2 fruit fly cellular contexts compared by ENCODE assay signal in the genomic region with DNA sequence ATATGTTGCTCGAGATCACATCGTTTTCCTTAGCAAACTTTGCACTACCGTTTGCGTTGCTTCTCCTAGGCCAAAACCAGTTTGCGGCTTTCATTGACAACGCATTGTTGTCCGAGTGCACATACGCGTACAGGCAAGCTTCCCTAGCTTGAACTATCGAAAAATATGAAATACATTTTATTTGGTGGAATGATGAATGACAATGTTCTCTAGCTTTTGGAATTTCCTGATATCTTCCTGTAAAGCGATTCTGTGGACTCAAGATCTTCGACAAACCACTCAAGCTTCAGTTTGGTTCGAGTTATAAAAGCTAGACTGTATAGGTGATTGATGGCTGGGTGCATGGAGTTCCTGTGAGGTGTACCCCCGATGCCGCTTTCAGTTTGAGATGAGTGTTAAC.
TF ChIP-seq lines count a peak whose summit lies in the region.

No protein-coding gene starts in this region.

TF ChIP-seq in whole organism, embryonic, 481 proteins besides CTCF, POLR2A, EP300 and RAD21 (continued from another document and continues in another):
- TF ChIP-seq dmrt99B (tag; optimal IDR thresholded peaks at IDR 0.05; lab: Kevin White, UChicago) (peak; percentile 83), ERR (GFP tag; optimal IDR thresholded peaks at IDR 0.05; lab: Kevin White, UChicago) (no peak), nmo (GFP tag; optimal IDR thresholded peaks at IDR 0.05; lab: Kevin White, UChicago) (peak; percentile 70), ara (GFP tag; IDR thresholded peaks at IDR 0.05; lab: Robert Waterston, UW) (peak; percentile 74), CG8388 (GFP tag; optimal IDR thresholded peaks at IDR 0.05; lab: Kevin White, UChicago) (peak; percentile 58), mld (GFP tag; IDR thresholded peaks at IDR 0.05; lab: Robert Waterston, UW; ENCODE audit: partially characterized antibody) (no peak), CG8478 (optimal IDR thresholded peaks at IDR 0.05; lab: Kevin White, UChicago) (no peak), E2f2 (GFP tag; IDR thresholded peaks at IDR 0.05; lab: Robert Waterston, UW) (peak; percentile 44; the same call in 1 of the 2 replicates), dmrt11E (tag; optimal IDR thresholded peaks at IDR 0.05; lab: Kevin White, UChicago) (peak; percentile 62), tup (GFP tag; optimal IDR thresholded peaks at IDR 0.05; lab: Kevin White, UChicago) (no peak), chn (GFP tag; optimal IDR thresholded peaks at IDR 0.05; lab: Kevin White, UChicago) (peak; percentile 40), esg (GFP tag; conservative IDR thresholded peaks at IDR 0.05; lab: Robert Waterston, UW) (peak; percentile 63), CG4328 (GFP tag; optimal IDR thresholded peaks at IDR 0.05; lab: Kevin White, UChicago) (no peak), zfh2 (GFP tag; optimal IDR thresholded peaks at IDR 0.05; lab: Kevin White, UChicago) (no peak), btn (GFP tag; optimal IDR thresholded peaks at IDR 0.05; lab: Kevin White, UChicago) (peak; percentile 43), so (GFP tag; IDR thresholded peaks at IDR 0.05; lab: Robert Waterston, UW) (peak; percentile 64; the same call in 1 of the 3 replicates), CG7987 (GFP tag; optimal IDR thresholded peaks at IDR 0.05; lab: Kevin White, UChicago) (no peak), B-H2 (GFP tag; optimal IDR thresholded peaks at IDR 0.05; lab: Kevin White, UChicago) (no peak), Gug (GFP tag; IDR thresholded peaks at IDR 0.05; lab: Robert Waterston, UW) (peak; percentile 50; the same call in 2 of the 4 replicates), CG32772 (GFP tag; IDR thresholded peaks at IDR 0.05; lab: Robert Waterston, UW) (peak; percentile 67), cas (GFP tag; IDR thresholded peaks at IDR 0.05; lab: Robert Waterston, UW) (no peak), Gsc (GFP tag; IDR thresholded peaks at IDR 0.05; lab: Robert Waterston, UW) (peak; percentile 23; the same call in 1 of the 2 replicates), lilli (GFP tag; optimal IDR thresholded peaks at IDR 0.05; lab: Kevin White, UChicago) (peak; percentile 41), CG13775 (GFP tag; optimal IDR thresholded peaks at IDR 0.05; lab: Kevin White, UChicago) (peak; percentile 16), row (GFP tag; IDR thresholded peaks at IDR 0.05; lab: Robert Waterston, UW) (peak; percentile 74), exex (tag; optimal IDR thresholded peaks at IDR 0.05; lab: Kevin White, UChicago) (no peak), CG13123 (GFP tag; optimal IDR thresholded peaks at IDR 0.05; lab: Kevin White, UChicago) (no peak), tin (GFP tag; optimal IDR thresholded peaks at IDR 0.05; lab: Kevin White, UChicago) (peak; percentile 39), CG12155 (GFP tag; optimal IDR thresholded peaks at IDR 0.05; lab: Kevin White, UChicago) (no peak), Hr51 (GFP tag; optimal IDR thresholded peaks at IDR 0.05; lab: Kevin White, UChicago) (peak in 1 of 2 experiments; percentile 66), mirr (GFP tag; optimal IDR thresholded peaks at IDR 0.05; lab: Kevin White, UChicago) (no peak), Trl (optimal IDR thresholded peaks at IDR 0.05; lab: Kevin White, UChicago) (no peak), Trl (GFP tag; optimal IDR thresholded peaks at IDR 0.05; lab: Kevin White, UChicago) (peak; percentile 47), CG3163 (GFP tag; optimal IDR thresholded peaks at IDR 0.05; lab: Kevin White, UChicago) (peak; percentile 23), Bdp1 (GFP tag; optimal IDR thresholded peaks at IDR 0.05; lab: Kevin White, UChicago) (peak; percentile 12), crol (GFP tag; IDR thresholded peaks at IDR 0.05; lab: Robert Waterston, UW) (no peak), twi (tag; optimal IDR thresholded peaks at IDR 0.05; lab: Kevin White, UChicago) (no peak), CG12104 (GFP tag; optimal IDR thresholded peaks at IDR 0.05; lab: Kevin White, UChicago) (no peak), ken (GFP tag; IDR thresholded peaks at IDR 0.05; lab: Robert Waterston, UW) (peak; percentile 74), dati (GFP tag; IDR thresholded peaks at IDR 0.05; lab: Robert Waterston, UW) (peak; percentile 57; the same call in 1 of the 2 replicates), crp (GFP tag; optimal IDR thresholded peaks at IDR 0.05; lab: Kevin White, UChicago) (no peak), Xrp1 (GFP tag; IDR thresholded peaks at IDR 0.05; lab: Robert Waterston, UW) (peak; percentile 81), CG12942 (GFP tag; optimal IDR thresholded peaks at IDR 0.05; lab: Kevin White, UChicago) (peak; percentile 26), CG13424 (tag; optimal IDR thresholded peaks at IDR 0.05; lab: Kevin White, UChicago) (peak; percentile 56), CG8765 (GFP tag; IDR thresholded peaks at IDR 0.05; lab: Robert Waterston, UW) (no peak), CG17359 (tag; optimal IDR thresholded peaks at IDR 0.05; lab: Kevin White, UChicago) (peak; percentile 75), BtbVII (GFP tag; optimal IDR thresholded peaks at IDR 0.05; lab: Kevin White, UChicago) (no peak), wor (GFP tag; IDR thresholded peaks at IDR 0.05; lab: Robert Waterston, UW) (peak; percentile 62), h (optimal IDR thresholded peaks at IDR 0.05; lab: Kevin White, UChicago) (no peak), ab (GFP tag; optimal IDR thresholded peaks at IDR 0.05; lab: Kevin White, UChicago) (no peak), zen2 (GFP tag; IDR thresholded peaks at IDR 0.05; lab: Robert Waterston, UW; ENCODE audit: partially characterized antibody) (no peak), lov (optimal IDR thresholded peaks at IDR 0.05; lab: Kevin White, UChicago) (no peak), lov (GFP tag; IDR thresholded peaks at IDR 0.05; lab: Robert Waterston, UW) (no peak), croc (GFP tag; conservative IDR thresholded peaks at IDR 0.05; lab: Robert Waterston, UW) (peak; percentile 44; the same call in 1 of the 3 replicates), Fer3 (tag; optimal IDR thresholded peaks at IDR 0.05; lab: Kevin White, UChicago) (peak; percentile 19), Ravus (GFP tag; IDR thresholded peaks at IDR 0.05; lab: Robert Waterston, UW) (peak; percentile 38), chinmo (GFP tag; IDR thresholded peaks at IDR 0.05; lab: Robert Waterston, UW; ENCODE audit: partially characterized antibody) (0 out of 4 replicates have a peak, but pooled peaks have one; percentile 56), BEAF-32 (GFP tag; optimal IDR thresholded peaks at IDR 0.05; lab: Kevin White, UChicago) (no peak), CG10979 (tag; optimal IDR thresholded peaks at IDR 0.05; lab: Kevin White, UChicago) (peak; percentile 66), CG8924 (tag; optimal IDR thresholded peaks at IDR 0.05; lab: Kevin White, UChicago) (peak; percentile 70), HLH4C (GFP tag; IDR thresholded peaks at IDR 0.05; lab: Robert Waterston, UW; ENCODE audit: partially characterized antibody) (no peak), cad (GFP tag; optimal IDR thresholded peaks at IDR 0.05; lab: Kevin White, UChicago) (no peak), tgo (GFP tag; IDR thresholded peaks at IDR 0.05; lab: Robert Waterston, UW) (peak; percentile 40; the same call in 1 of the 3 replicates)

TF ChIP-seq in whole organism, prepupa, 60 proteins besides CTCF, POLR2A, EP300 and RAD21 (continued from another document):
- peak; percentile 85 for TF ChIP-seq pdm3 (GFP tag; optimal IDR thresholded peaks at IDR 0.05; lab: Kevin White, UChicago)
- TF ChIP-seq vri (GFP tag; optimal IDR thresholded peaks at IDR 0.05; lab: Kevin White, UChicago): no peak
- TF ChIP-seq fd59A (GFP tag; optimal IDR thresholded peaks at IDR 0.05; lab: Kevin White, UChicago): peak; percentile 79
- TF ChIP-seq CG8632 (GFP tag; optimal IDR thresholded peaks at IDR 0.05; lab: Kevin White, UChicago): peak; percentile 57
- peak; percentile 74 for TF ChIP-seq CG11294 (GFP tag; IDR thresholded peaks at IDR 0.05; lab: Robert Waterston, UW)
- peak; percentile 88 for TF ChIP-seq CG10631 (GFP tag; optimal IDR thresholded peaks at IDR 0.05; lab: Kevin White, UChicago)
- TF ChIP-seq CG10669 (GFP tag; optimal IDR thresholded peaks at IDR 0.05; lab: Kevin White, UChicago): peak; percentile 87
- TF ChIP-seq topi (GFP tag; optimal IDR thresholded peaks at IDR 0.05; lab: Kevin White, UChicago): no peak
- peak; percentile 84 for TF ChIP-seq CG1621 (tag; optimal IDR thresholded peaks at IDR 0.05; lab: Kevin White, UChicago)
- peak; percentile 62 for TF ChIP-seq CG9139 (GFP tag; optimal IDR thresholded peaks at IDR 0.05; lab: Kevin White, UChicago)
- no peak for TF ChIP-seq Smox (GFP tag; optimal IDR thresholded peaks at IDR 0.05; lab: Kevin White, UChicago)
- TF ChIP-seq salr (GFP tag; optimal IDR thresholded peaks at IDR 0.05; lab: Kevin White, UChicago): peak; percentile 76 to 82
- peak; percentile 54 for TF ChIP-seq CG11902 (GFP tag; optimal IDR thresholded peaks at IDR 0.05; lab: Kevin White, UChicago)
- peak; percentile 74 for TF ChIP-seq CG6792 (GFP tag; optimal IDR thresholded peaks at IDR 0.05; lab: Kevin White, UChicago)
- TF ChIP-seq acj6 (GFP tag; optimal IDR thresholded peaks at IDR 0.05; lab: Kevin White, UChicago): peak; percentile 82
- TF ChIP-seq Eip75B (GFP tag; optimal IDR thresholded peaks at IDR 0.05; lab: Kevin White, UChicago): peak; percentile 87
- TF ChIP-seq CG3919 (GFP tag; optimal IDR thresholded peaks at IDR 0.05; lab: Kevin White, UChicago): peak; percentile 90
- TF ChIP-seq Hr38 (GFP tag; optimal IDR thresholded peaks at IDR 0.05; lab: Kevin White, UChicago): no peak
- TF ChIP-seq CG4318 (GFP tag; optimal IDR thresholded peaks at IDR 0.05; lab: Kevin White, UChicago): peak; percentile 84
- peak; percentile 75 for TF ChIP-seq CG7368 (GFP tag; optimal IDR thresholded peaks at IDR 0.05; lab: Kevin White, UChicago)
- TF ChIP-seq Sox102F (GFP tag; optimal IDR thresholded peaks at IDR 0.05; lab: Kevin White, UChicago): peak; percentile 8
- peak; percentile 86 for TF ChIP-seq Lpt (GFP tag; optimal IDR thresholded peaks at IDR 0.05; lab: Kevin White, UChicago)
- TF ChIP-seq CG6276 (GFP tag; optimal IDR thresholded peaks at IDR 0.05; lab: Kevin White, UChicago): peak; percentile 83
- peak; percentile 12 for TF ChIP-seq Hr39 (GFP tag; optimal IDR thresholded peaks at IDR 0.05; lab: Kevin White, UChicago)
- TF ChIP-seq eg (GFP tag; IDR thresholded peaks at IDR 0.05; lab: Robert Waterston, UW): peak; percentile 91
- TF ChIP-seq CG11762 (GFP tag; optimal IDR thresholded peaks at IDR 0.05; lab: Kevin White, UChicago; ENCODE audit: insufficient read depth): peak; percentile 72
- peak; percentile 54 for TF ChIP-seq CG16779 (tag; optimal IDR thresholded peaks at IDR 0.05; lab: Kevin White, UChicago)
- no peak for TF ChIP-seq Blimp-1 (GFP tag; optimal IDR thresholded peaks at IDR 0.05; lab: Kevin White, UChicago)
- TF ChIP-seq CG6808 (GFP tag; optimal IDR thresholded peaks at IDR 0.05; lab: Kevin White, UChicago): peak; percentile 83
- TF ChIP-seq CG6854 (GFP tag; optimal IDR thresholded peaks at IDR 0.05; lab: Kevin White, UChicago): no peak
- TF ChIP-seq svp (GFP tag; lab: Kevin White, UChicago): no peak
- peak; percentile 93 for TF ChIP-seq CG32006 (GFP tag; optimal IDR thresholded peaks at IDR 0.05; lab: Kevin White, UChicago)
- TF ChIP-seq Eip93F (GFP tag; optimal IDR thresholded peaks at IDR 0.05; lab: Kevin White, UChicago): no peak
- peak; percentile 87 for TF ChIP-seq dsx (GFP tag; optimal IDR thresholded peaks at IDR 0.05; lab: Kevin White, UChicago; ENCODE audit: poor library complexity, severe bottlenecking)
- peak; percentile 92 for TF ChIP-seq Hr4 (GFP tag; optimal IDR thresholded peaks at IDR 0.05; lab: Kevin White, UChicago)
- peak; percentile 88 for TF ChIP-seq dac (GFP tag; optimal IDR thresholded peaks at IDR 0.05; lab: Kevin White, UChicago)
- TF ChIP-seq net (GFP tag; optimal IDR thresholded peaks at IDR 0.05; lab: Kevin White, UChicago): peak; percentile 81
- TF ChIP-seq CG3032 (tag; optimal IDR thresholded peaks at IDR 0.05; lab: Kevin White, UChicago): peak; percentile 85
- TF ChIP-seq CG8119 (GFP tag; IDR thresholded peaks at IDR 0.05; lab: Robert Waterston, UW): peak; percentile 91
TF ChIP-seq in whole organism, prepupa: peak in this region for 46.
